Fruit fly (Drosophila melanogaster) whole organism, prepupa: ENCODE data around the gene ImpE1.

Experiments used
- CG31627 ChIP-seq: fragments of 200-800 bp; sonication (Bioruptor generic); optimal IDR thresholded peaks from 3 replicates; lab custom pipeline; 2016; ENCODE audit warnings: missing biosample characterization, missing genetic modification characterization
- CG6808 ChIP-seq: fragments of 200-800 bp; sonication (Bioruptor generic); optimal IDR thresholded peaks from 3 replicates; lab custom pipeline; 2017; ENCODE audit warnings: missing biosample characterization, missing genetic modification characterization, mild to moderate bottlenecking, moderate library complexity, missing genetic modification reagents
- Ets96B ChIP-seq: fragments of 200-800 bp; optimal IDR thresholded peaks from 2 replicates; lab custom pipeline; 2019; ENCODE audit warnings: missing biosample characterization, mild to moderate bottlenecking, missing genetic modification characterization, moderate library complexity
- Hr39 ChIP-seq: fragments of 200-800 bp; sonication (Bioruptor generic); optimal IDR thresholded peaks from 2 replicates; lab custom pipeline; 2016; ENCODE audit warnings: missing biosample characterization, missing genetic modification characterization
- OdsH ChIP-seq: fragments of 200-800 bp; sonication (Bioruptor generic); optimal IDR thresholded peaks from 3 replicates; lab custom pipeline; 2016; ENCODE audit warnings: missing biosample characterization, missing genetic modification characterization
- Sox102F ChIP-seq: fragments of 200-800 bp; sonication (Bioruptor generic); optimal IDR thresholded peaks from 2 replicates; lab custom pipeline; 2016; ENCODE audit warnings: missing biosample characterization, mild to moderate bottlenecking, missing genetic modification characterization
- Sox14 ChIP-seq: fragments of 200-800 bp; sonication (Bioruptor generic); optimal IDR thresholded peaks from 3 replicates; lab custom pipeline; 2016; ENCODE audit warnings: missing biosample characterization, missing genetic modification characterization
- achi ChIP-seq: fragments of 200-800 bp; sonication (Bioruptor generic); optimal IDR thresholded peaks from 3 replicates; lab custom pipeline; 2016; ENCODE audit warnings: missing biosample characterization, missing genetic modification characterization
- pdm3 ChIP-seq: fragments of 200-800 bp; sonication (Bioruptor generic); optimal IDR thresholded peaks from 3 replicates; lab custom pipeline; 2016; ENCODE audit warnings: missing biosample characterization, missing genetic modification characterization

dm6 chr3L:8394944-8395343 lies 22.7 kb downstream of the ImpE1 start:
- TF ChIP-seq Hr39 (GFP tag; lab: Kevin White, UChicago), result no peak
- TF ChIP-seq Sox102F (GFP tag; lab: Kevin White, UChicago), result no peak
- no peak for TF ChIP-seq Ets96B (tag; lab: Kevin White, UChicago)
- no peak for TF ChIP-seq Sox14
- TF ChIP-seq CG31627 (GFP tag; lab: Kevin White, UChicago), result no peak
- TF ChIP-seq CG6808 (GFP tag; lab: Kevin White, UChicago), result no peak
- TF ChIP-seq pdm3 (GFP tag; lab: Kevin White, UChicago), result no peak
- no peak for TF ChIP-seq OdsH (GFP tag; lab: Kevin White, UChicago)
- TF ChIP-seq achi (GFP tag; lab: Kevin White, UChicago), result no peak
